Worm (Caenorhabditis elegans) whole organism, L4/young adult: ENCODE results near the gene Y57G11C.48.

Experiments used
- W03F9.2 ChIP-seq: fragments of 150-350 bp; optimal IDR thresholded peaks from 2 replicates; lab custom pipeline; 2014; ENCODE audit warnings: missing biosample characterization, missing genetic modification characterization
- dao-5 ChIP-seq: sonication (generic microtip); optimal IDR thresholded peaks from 2 replicates; lab custom pipeline; 2016; ENCODE audit warnings: missing genotype, missing genetic modification characterization, moderate library complexity, missing compliant biosample characterization
- him-1 ChIP-seq: sonication (generic microtip); optimal IDR thresholded peaks from 2 replicates; lab custom pipeline; 2016; ENCODE audit warnings: missing genotype, missing genetic modification reagents, missing genetic modification characterization, missing compliant biosample characterization

DNA sequence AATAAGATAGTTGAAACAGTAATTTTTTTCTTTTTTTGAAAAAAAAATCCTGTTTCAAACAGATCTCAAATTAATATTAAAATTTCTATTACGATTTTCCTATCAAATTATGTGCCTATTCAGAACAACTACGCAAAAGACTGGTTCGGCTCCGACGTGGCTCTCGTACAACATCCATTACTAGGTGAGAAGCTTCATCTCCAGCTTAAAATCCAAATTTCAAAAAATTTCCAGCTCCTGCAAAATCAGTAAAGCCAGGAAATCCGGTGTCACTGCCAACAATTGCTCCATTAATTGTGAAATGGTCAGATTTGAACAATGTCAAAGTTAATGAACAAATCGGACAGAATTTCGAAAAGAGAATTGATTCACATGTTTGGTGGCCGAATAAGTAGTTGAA lies 9.7 kb upstream of the Y57G11C.48 start:
- TF ChIP-seq dao-5 (tag; lab: Kevin White, UChicago), result no peak
- TF ChIP-seq W03F9.2 (tag; lab: Kevin White, UChicago), result no peak
- no peak for TF ChIP-seq him-1
